Worm (Caenorhabditis elegans) whole organism, mixed stage, embryonic: ENCODE data around the gene Y27F2A.10.

ENCODE experiments used
- M03D4.4 ChIP-seq: sonication (generic microtip); optimal IDR thresholded peaks from 2 replicates; lab custom pipeline; 2017; ENCODE audit warnings: mild to moderate bottlenecking, missing genetic modification characterization, missing compliant biosample characterization
- blmp-1 ChIP-seq: fragments of 150-350 bp; optimal IDR thresholded peaks from 2 replicates; lab custom pipeline; 2014; ENCODE audit warnings: missing biosample characterization, missing genetic modification characterization
- lin-13 ChIP-seq: fragments of 150-350 bp; optimal IDR thresholded peaks from 2 replicates; lab custom pipeline; 2014; ENCODE audit warnings: missing biosample characterization, missing genetic modification characterization
- mep-1 ChIP-seq: fragments of 150-350 bp; optimal IDR thresholded peaks from 2 replicates; lab custom pipeline; 2017; ENCODE audit warnings: missing biosample characterization, missing genetic modification reagents, missing genetic modification characterization, inconsistent platforms
- nhr-12 ChIP-seq: fragments of 150-350 bp; optimal IDR thresholded peaks from 2 replicates; lab custom pipeline; 2014; ENCODE audit warnings: missing biosample characterization, missing genetic modification characterization
- nhr-237 ChIP-seq: fragments of 150-350 bp; optimal IDR thresholded peaks from 2 replicates; lab custom pipeline; 2014; ENCODE audit warnings: missing biosample characterization, missing genetic modification characterization
- snpc-4 ChIP-seq: fragments of 150-350 bp; optimal IDR thresholded peaks from 2 replicates; lab custom pipeline; 2014; ENCODE audit warnings: missing biosample characterization, missing genetic modification characterization
- sptf-1 ChIP-seq: sonication (generic microtip); optimal IDR thresholded peaks from 2 replicates; lab custom pipeline; 2017; ENCODE audit warnings: mild to moderate bottlenecking, missing genetic modification characterization, moderate library complexity, missing compliant biosample characterization
- unc-120 ChIP-seq: sonication (generic microtip); optimal IDR thresholded peaks from 2 replicates; lab custom pipeline; 2017; ENCODE audit warnings: missing genetic modification characterization, missing compliant biosample characterization; ENCODE audit not compliant: poor library complexity, severe bottlenecking
- unc-62 ChIP-seq: fragments of 150-350 bp; optimal IDR thresholded peaks from 2 replicates; lab custom pipeline; 2014; ENCODE audit warnings: missing biosample characterization, missing genetic modification reagents, missing genetic modification characterization
- zip-8 ChIP-seq: fragments of 150-350 bp; optimal IDR thresholded peaks from 2 replicates; lab custom pipeline; 2014; ENCODE audit warnings: missing biosample characterization, missing genetic modification characterization

- no peak for TF ChIP-seq lin-13 (tag; lab: Kevin White, UChicago)
- TF ChIP-seq nhr-12 (tag; lab: Kevin White, UChicago), result no peak
- TF ChIP-seq mep-1 (tag; lab: Kevin White, UChicago), result no peak
- no peak for TF ChIP-seq unc-62
- no peak for TF ChIP-seq nhr-237
- no peak for TF ChIP-seq snpc-4 (tag; lab: Kevin White, UChicago)
- TF ChIP-seq sptf-1, result no peak
- no peak for TF ChIP-seq zip-8 (tag; lab: Kevin White, UChicago)
- no peak for TF ChIP-seq blmp-1 (tag; lab: Kevin White, UChicago)
- TF ChIP-seq M03D4.4, result no peak
- no peak for TF ChIP-seq unc-120 (tag; lab: Kevin White, UChicago)
Measured at ce11 chrII:3185848-3186247, 13.8 kb upstream of the Y27F2A.10 start.
